Fruit fly (Drosophila melanogaster): ENCODE measurements around the gene naz.
A peak's percentile ranks its signal among the peaks of the same experiment; 100 is the strongest.

naz gene

dm6 chr3R:18301569-18301968 lies 27.2 kb downstream of the naz start, which contains the start of gene Polr1E (continued):
- no peak for TF ChIP-seq NFAT (GFP tag; IDR thresholded peaks at IDR 0.05)
- peak; percentile 64 for TF ChIP-seq amos (GFP tag; IDR thresholded peaks at IDR 0.05; ENCODE audit: partially characterized antibody)
- TF ChIP-seq Dp (GFP tag; optimal IDR thresholded peaks at IDR 0.05), result peak; percentile 94
- TF ChIP-seq CG10267 (tag; optimal IDR thresholded peaks at IDR 0.05), result peak; percentile 44
- peak; percentile 52; the same call in 2 of the 3 replicates for TF ChIP-seq knrl (GFP tag; IDR thresholded peaks at IDR 0.05; ENCODE audit: partially characterized antibody)
- TF ChIP-seq lilli (GFP tag; optimal IDR thresholded peaks at IDR 0.05), result peak; percentile 11
- no peak for TF ChIP-seq CG3281 (GFP tag; optimal IDR thresholded peaks at IDR 0.05)
- TF ChIP-seq nau (GFP tag; optimal IDR thresholded peaks at IDR 0.05), result no peak
- TF ChIP-seq CG11560 (tag; IDR thresholded peaks at IDR 0.05), result peak; percentile 100
- TF ChIP-seq Camta (GFP tag; optimal IDR thresholded peaks at IDR 0.05), result no peak
- TF ChIP-seq kah (GFP tag; optimal IDR thresholded peaks at IDR 0.05), result no peak
- TF ChIP-seq tx (GFP tag; optimal IDR thresholded peaks at IDR 0.05), result no peak
- no peak for TF ChIP-seq gcm2 (GFP tag; optimal IDR thresholded peaks at IDR 0.05)
- TF ChIP-seq Eip74EF (GFP tag; optimal IDR thresholded peaks at IDR 0.05), result no peak
- TF ChIP-seq Bgb (GFP tag; IDR thresholded peaks at IDR 0.05; ENCODE audit: partially characterized antibody), result peak; percentile 80
- no peak for TF ChIP-seq grn (GFP tag; optimal IDR thresholded peaks at IDR 0.05)
- no peak for TF ChIP-seq ind (GFP tag; optimal IDR thresholded peaks at IDR 0.05)
- TF ChIP-seq Dll (GFP tag; IDR thresholded peaks at IDR 0.05; ENCODE audit: partially characterized antibody), result peak; percentile 72
- TF ChIP-seq Ets65A (GFP tag), result no peak
- no peak for TF ChIP-seq CG5953 (GFP tag; IDR thresholded peaks at IDR 0.05)
- TF ChIP-seq tup (GFP tag; optimal IDR thresholded peaks at IDR 0.05), result no peak
- TF ChIP-seq CG12236 (GFP tag; optimal IDR thresholded peaks at IDR 0.05), result no peak
- TF ChIP-seq CG10431 (GFP tag; optimal IDR thresholded peaks at IDR 0.05), result no peak
- no peak for TF ChIP-seq Drgx (GFP tag; IDR thresholded peaks at IDR 0.05)
- no peak for TF ChIP-seq org-1 (GFP tag; optimal IDR thresholded peaks at IDR 0.05)
- no peak for TF ChIP-seq CG11093 (GFP tag; IDR thresholded peaks at IDR 0.05)
- peak; percentile 62; the same call in 2 of the 3 replicates for TF ChIP-seq CG14860 (GFP tag; IDR thresholded peaks at IDR 0.05; ENCODE audit: partially characterized antibody)
- no peak for TF ChIP-seq psq (GFP tag; optimal IDR thresholded peaks at IDR 0.05)
- TF ChIP-seq CG7963 (GFP tag; IDR thresholded peaks at IDR 0.05; ENCODE audit: partially characterized antibody), result peak; percentile 67; the same call in 2 of the 3 replicates
- no peak for TF ChIP-seq nerfin-1 (tag; optimal IDR thresholded peaks at IDR 0.05)
- peak; percentile 30 for TF ChIP-seq Mad (GFP tag; optimal IDR thresholded peaks at IDR 0.05)
- TF ChIP-seq rib (GFP tag; IDR thresholded peaks at IDR 0.05), result no peak
- no peak for TF ChIP-seq caup (GFP tag; optimal IDR thresholded peaks at IDR 0.05; ENCODE audit: severe bottlenecking)
- TF ChIP-seq Myb (GFP tag; optimal IDR thresholded peaks at IDR 0.05), result peak; percentile 91
- no peak for TF ChIP-seq Hmr (GFP tag; optimal IDR thresholded peaks at IDR 0.05)
- no peak for TF ChIP-seq lov (optimal IDR thresholded peaks at IDR 0.05)
- TF ChIP-seq lov (GFP tag; IDR thresholded peaks at IDR 0.05), result no peak
- TF ChIP-seq Dbx (GFP tag; IDR thresholded peaks at IDR 0.05), result no peak
- TF ChIP-seq Six4 (GFP tag; optimal IDR thresholded peaks at IDR 0.05), result no peak
- peak; percentile 12 for TF ChIP-seq CG8924 (tag; optimal IDR thresholded peaks at IDR 0.05)
- peak; percentile 43 for TF ChIP-seq CG15514 (GFP tag; optimal IDR thresholded peaks at IDR 0.05)
- no peak for TF ChIP-seq Abd-B (GFP tag; optimal IDR thresholded peaks at IDR 0.05)
- TF ChIP-seq bbx (GFP tag; IDR thresholded peaks at IDR 0.05; ENCODE audit: partially characterized antibody), result peak; percentile 75
- no peak for TF ChIP-seq Atf3 (GFP tag; optimal IDR thresholded peaks at IDR 0.05)
- TF ChIP-seq ci (GFP tag; IDR thresholded peaks at IDR 0.05), result 0 out of 3 replicates have a peak, but pooled peaks have one; percentile 7
- TF ChIP-seq CG30020 (tag; optimal IDR thresholded peaks at IDR 0.05), result peak; percentile 37
- no peak for TF ChIP-seq CG8478 (optimal IDR thresholded peaks at IDR 0.05)
- TF ChIP-seq CG2875 (GFP tag; optimal IDR thresholded peaks at IDR 0.05), result no peak
- no peak for TF ChIP-seq bab2 (GFP tag; optimal IDR thresholded peaks at IDR 0.05)
- TF ChIP-seq Adf1 (GFP tag; IDR thresholded peaks at IDR 0.05), result no peak
- no peak for TF ChIP-seq CG2202 (tag; optimal IDR thresholded peaks at IDR 0.05)

Data from whole organism, embryonic.